Worm (Caenorhabditis elegans): Measurements from ENCODE around the gene chmp-7.
A peak's percentile ranks its signal among the peaks of the same experiment; 100 is the strongest.

The chmp-7 gene

DNA sequence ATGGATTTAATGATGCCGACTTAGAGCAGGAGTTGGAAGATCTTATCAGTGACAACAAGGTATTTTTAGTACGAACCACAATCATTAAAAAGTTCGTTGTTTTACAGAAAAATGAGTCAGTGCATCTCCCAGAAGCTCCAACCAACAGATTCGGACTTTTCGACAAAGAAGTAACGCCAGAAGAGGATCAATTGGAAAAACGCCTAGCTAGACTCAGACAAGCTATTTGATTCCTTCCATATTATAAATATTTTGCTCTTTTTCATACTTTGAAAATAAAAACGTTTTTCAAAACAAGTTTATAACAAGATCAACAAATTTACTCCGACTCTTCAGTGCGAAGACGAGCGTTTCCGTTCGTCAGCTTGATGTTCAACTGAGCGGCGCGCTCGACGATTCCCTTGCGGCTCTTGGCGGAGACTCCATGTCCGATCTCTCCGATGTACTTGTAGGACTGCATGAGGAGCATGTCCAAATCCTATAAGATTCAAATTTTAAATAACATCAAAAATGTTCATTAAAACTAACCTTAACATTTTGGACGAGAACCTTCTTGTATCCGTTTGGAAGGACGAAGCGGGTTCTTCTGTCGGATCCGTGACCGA lies 1.5 kb downstream of the chmp-7 start:
- TF ChIP-seq ceh-22 (tag; optimal IDR thresholded peaks at IDR 0.05) (no peak), dve-1 (tag; optimal IDR thresholded peaks at IDR 0.05) (no peak)

DNA sequence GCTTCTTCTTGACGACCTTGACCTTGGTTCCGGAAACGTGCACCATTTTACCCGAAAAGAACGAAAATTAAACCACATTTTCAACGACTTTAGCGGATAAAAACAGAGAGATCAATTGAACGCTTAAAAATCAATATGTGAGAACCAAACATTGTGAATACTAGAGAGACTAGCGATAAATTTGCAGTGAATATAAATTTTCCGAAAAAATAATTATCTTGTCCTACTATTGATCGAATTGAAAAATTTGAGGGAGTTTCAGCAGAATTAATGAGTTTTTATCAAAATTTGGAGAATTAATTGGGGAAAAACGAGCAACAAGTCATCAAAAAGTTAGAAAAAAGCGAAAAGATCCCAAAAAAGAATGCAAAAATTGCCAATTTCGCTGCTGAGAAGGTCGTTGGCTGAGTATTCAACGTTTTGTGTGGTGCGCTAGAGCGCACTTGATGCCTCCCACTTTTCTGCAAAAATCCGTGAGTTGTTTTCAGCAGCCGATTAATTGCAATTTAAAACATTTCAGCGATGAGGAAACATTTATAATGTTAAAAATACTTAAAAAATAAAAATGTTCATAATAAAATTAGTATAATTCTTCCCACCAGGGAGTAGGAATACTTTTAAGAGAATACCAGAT lies 2.4 kb downstream of the chmp-7 start, which contains the start of gene rpl-32:
Gene rpl-32 (minus strand): TSS at position 51 of the 634 bp plus-strand sequence.
- TF ChIP-seq ceh-31 (tag; optimal IDR thresholded peaks at IDR 0.05) = peak; percentile 38
- no peak for TF ChIP-seq hlh-6 (tag; optimal IDR thresholded peaks at IDR 0.05)
- peak; percentile 3 for TF ChIP-seq unc-42 (tag; optimal IDR thresholded peaks at IDR 0.05)
- no peak for TF ChIP-seq zip-5 (tag; optimal IDR thresholded peaks at IDR 0.05)
- no peak for TF ChIP-seq ceh-9 (tag; optimal IDR thresholded peaks at IDR 0.05)
- peak; percentile 6 for TF ChIP-seq unc-55 (GFP tag; optimal IDR thresholded peaks at IDR 0.05)
- TF ChIP-seq pax-1 (tag; optimal IDR thresholded peaks at IDR 0.05) = peak; percentile 15
- TF ChIP-seq nfya-1 (tag; optimal IDR thresholded peaks at IDR 0.05) = peak; percentile 71
- no peak for TF ChIP-seq pat-9 (tag; optimal IDR thresholded peaks at IDR 0.05)
- no peak for TF ChIP-seq syd-9 (tag; optimal IDR thresholded peaks at IDR 0.05)
- no peak for TF ChIP-seq ttx-3 (tag; optimal IDR thresholded peaks at IDR 0.05)
- peak; percentile 30 for TF ChIP-seq dve-1 (tag; optimal IDR thresholded peaks at IDR 0.05)
- no peak for TF ChIP-seq tbx-7 (tag; optimal IDR thresholded peaks at IDR 0.05)
- TF ChIP-seq tbx-2 (tag; optimal IDR thresholded peaks at IDR 0.05) = no peak
- TF ChIP-seq T23F11.4 (GFP tag; optimal IDR thresholded peaks at IDR 0.05) = no peak
- TF ChIP-seq ama-1 (optimal IDR thresholded peaks at IDR 0.05) = no peak
- TF ChIP-seq elt-2 (tag; optimal IDR thresholded peaks at IDR 0.05) = peak; percentile 26

DNA sequence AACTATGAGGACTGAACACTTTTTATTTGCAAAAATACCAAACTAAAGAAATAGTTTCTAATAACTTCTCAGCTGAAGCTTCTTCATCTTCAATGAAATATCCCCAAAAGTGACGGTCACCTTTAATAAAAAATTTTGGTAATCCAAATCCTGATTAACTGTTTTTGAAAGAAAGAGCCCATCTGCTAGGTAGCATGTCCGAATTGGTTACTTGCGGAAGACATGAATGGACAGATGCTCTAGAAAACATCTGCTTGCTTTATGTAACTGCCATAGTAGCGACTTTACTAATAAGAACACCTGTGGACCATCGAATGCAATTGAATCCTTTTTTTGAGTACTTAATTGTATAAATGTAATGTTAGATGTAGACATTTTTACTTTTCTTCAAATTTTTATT lies 4.2 kb downstream of the chmp-7 start:
- TF ChIP-seq ama-1 (optimal IDR thresholded peaks at IDR 0.05) (peak; percentile 56), ceh-19 (GFP tag; optimal IDR thresholded peaks at IDR 0.05) (no peak)

DNA sequence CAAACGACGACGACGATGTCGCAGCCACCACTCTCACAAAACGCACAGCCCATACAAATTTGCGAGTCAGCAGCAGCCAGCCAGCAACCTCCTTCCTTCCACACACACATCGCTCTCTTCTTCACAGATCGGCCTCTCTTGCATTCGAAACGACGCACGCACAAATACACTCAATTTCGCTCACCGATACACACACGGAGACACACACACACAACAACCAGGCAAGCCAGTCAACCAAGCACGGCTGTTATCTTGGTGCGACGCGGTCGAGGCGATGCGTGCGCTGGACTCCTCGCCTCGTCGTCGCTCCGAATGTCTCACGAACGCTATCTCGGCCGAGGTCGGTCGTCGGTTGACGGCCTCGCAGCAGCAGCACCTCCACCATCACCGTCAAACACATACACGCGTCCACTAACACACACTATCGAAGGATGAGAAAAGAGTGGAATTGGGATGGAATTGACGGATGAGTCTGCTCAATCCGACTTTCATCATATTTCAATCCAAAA lies 5.6 kb downstream of the chmp-7 start:
- TF ChIP-seq ref-2 (tag; optimal IDR thresholded peaks at IDR 0.05) = peak; percentile 93
- no peak for TF ChIP-seq ceh-9 (tag; optimal IDR thresholded peaks at IDR 0.05)
- TF ChIP-seq pax-1 (tag; optimal IDR thresholded peaks at IDR 0.05) = no peak
- peak; percentile 10 for TF ChIP-seq ama-1 (optimal IDR thresholded peaks at IDR 0.05)
- peak; percentile 82 for TF ChIP-seq pat-9 (tag; optimal IDR thresholded peaks at IDR 0.05)
- TF ChIP-seq mec-3 (tag; optimal IDR thresholded peaks at IDR 0.05; ENCODE audit: borderline replicate concordance) = no peak
- peak; percentile 37 for TF ChIP-seq lin-11 (tag; optimal IDR thresholded peaks at IDR 0.05)
- TF ChIP-seq dve-1 (tag; optimal IDR thresholded peaks at IDR 0.05) = peak; percentile 93
- no peak for TF ChIP-seq ceh-24 (tag; optimal IDR thresholded peaks at IDR 0.05)
- peak; percentile 71 for TF ChIP-seq eyg-1 (tag; optimal IDR thresholded peaks at IDR 0.05)
- TF ChIP-seq ceh-48 (tag; optimal IDR thresholded peaks at IDR 0.05) = peak; percentile 56
- TF ChIP-seq Y22D7AL.16 (tag; optimal IDR thresholded peaks at IDR 0.05) = no peak
- TF ChIP-seq syd-9 (tag; optimal IDR thresholded peaks at IDR 0.05) = peak; percentile 85
- TF ChIP-seq ceh-14 (tag; optimal IDR thresholded peaks at IDR 0.05) = peak; percentile 85
- peak; percentile 78 for TF ChIP-seq F13H6.1 (tag; optimal IDR thresholded peaks at IDR 0.05)
- TF ChIP-seq zip-5 (tag; optimal IDR thresholded peaks at IDR 0.05) = peak; percentile 2
- peak; percentile 98 for TF ChIP-seq ceh-18 (tag; optimal IDR thresholded peaks at IDR 0.05)
- TF ChIP-seq che-1 (tag; optimal IDR thresholded peaks at IDR 0.05) = peak; percentile 46
- peak; percentile 72 for TF ChIP-seq fkh-10 (GFP tag; optimal IDR thresholded peaks at IDR 0.05)
- TF ChIP-seq T23F11.4 (GFP tag; optimal IDR thresholded peaks at IDR 0.05) = peak; percentile 63
- peak; percentile 76 for TF ChIP-seq pha-2 (tag; optimal IDR thresholded peaks at IDR 0.05)
- TF ChIP-seq odd-2 (tag; optimal IDR thresholded peaks at IDR 0.05) = no peak
- no peak for TF ChIP-seq pha-4 (tag; optimal IDR thresholded peaks at IDR 0.05)
- no peak for TF ChIP-seq nhr-11 (tag; optimal IDR thresholded peaks at IDR 0.05)
- peak; percentile 44 for TF ChIP-seq hlh-30 (tag; optimal IDR thresholded peaks at IDR 0.05; ENCODE audit: insufficient read depth)
- TF ChIP-seq lim-6 (tag; optimal IDR thresholded peaks at IDR 0.05) = no peak
- peak; percentile 84 for TF ChIP-seq hlh-6 (tag; optimal IDR thresholded peaks at IDR 0.05)
- TF ChIP-seq sdc-2 (tag; optimal IDR thresholded peaks at IDR 0.05) = peak; percentile 42
- no peak for TF ChIP-seq ceh-45 (GFP tag; IDR thresholded peaks at IDR 0.05)
- no peak for TF ChIP-seq ztf-16 (tag; optimal IDR thresholded peaks at IDR 0.05)
- peak; percentile 36 for TF ChIP-seq fkh-6 (tag; optimal IDR thresholded peaks at IDR 0.05)
- peak; percentile 92 for TF ChIP-seq madf-2 (tag; optimal IDR thresholded peaks at IDR 0.05)
- TF ChIP-seq C38D4.7 (GFP tag; optimal IDR thresholded peaks at IDR 0.05) = no peak
- TF ChIP-seq ceh-22 (tag; optimal IDR thresholded peaks at IDR 0.05) = no peak
- TF ChIP-seq hlh-8 (tag; optimal IDR thresholded peaks at IDR 0.05) = peak; percentile 80

All from whole organism, late embryonic.